Fruit fly (Drosophila melanogaster): ENCODE measurements around the gene Etfb.

- no peak for TF ChIP-seq Blimp-1 (GFP tag; optimal IDR thresholded peaks at IDR 0.05)
- no peak for TF ChIP-seq Hr4 (GFP tag; optimal IDR thresholded peaks at IDR 0.05)
- no peak for TF ChIP-seq Gug (GFP tag; IDR thresholded peaks at IDR 0.05)
- no peak for TF ChIP-seq salr (GFP tag; optimal IDR thresholded peaks at IDR 0.05)
- TF ChIP-seq fkh (GFP tag; optimal IDR thresholded peaks at IDR 0.05) = peak; percentile 92
- no peak for TF ChIP-seq Sox14 (GFP tag; optimal IDR thresholded peaks at IDR 0.05)
- TF ChIP-seq CG31627 (GFP tag; optimal IDR thresholded peaks at IDR 0.05) = no peak
- peak; percentile 54 for TF ChIP-seq CG6163 (GFP tag; IDR thresholded peaks at IDR 0.05)
- no peak for TF ChIP-seq CG8119 (GFP tag; IDR thresholded peaks at IDR 0.05)
- no peak for TF ChIP-seq Lpt (GFP tag; optimal IDR thresholded peaks at IDR 0.05)
- TF ChIP-seq CG3032 (tag; optimal IDR thresholded peaks at IDR 0.05) = no peak
- TF ChIP-seq dac (GFP tag; optimal IDR thresholded peaks at IDR 0.05) = no peak
- no peak for TF ChIP-seq CG6808 (GFP tag; optimal IDR thresholded peaks at IDR 0.05)
These were observed 28.2 kb downstream of the Etfb start for dm6 chr3R:29774360-29775193.
